Worm (Caenorhabditis elegans): ENCODE measurements around the gene ula-1.

DNA sequence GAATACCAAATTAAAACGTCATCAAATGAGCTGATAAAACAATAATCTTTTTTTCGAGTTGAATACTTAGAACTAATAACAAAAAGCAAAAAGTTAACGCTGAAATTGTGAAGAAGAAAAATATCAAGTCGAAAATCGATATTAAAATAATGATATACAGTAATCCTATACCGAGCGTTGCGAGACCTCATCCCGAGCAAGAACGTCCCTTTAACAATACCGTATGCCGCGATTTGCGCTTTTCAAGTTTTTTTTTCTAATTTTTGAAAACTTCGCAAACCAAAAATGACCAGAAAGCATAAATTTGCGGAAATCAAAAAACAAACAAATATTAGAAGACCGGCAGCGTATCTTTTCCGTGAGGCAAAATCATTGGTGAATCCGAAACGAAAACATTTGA is 29.1 kb downstream of the ula-1 start, which contains the start of gene F26F4.5:
- TF ChIP-seq nhr-179 (tag; optimal IDR thresholded peaks at IDR 0.05): no peak
- TF ChIP-seq F52B5.7 (tag; optimal IDR thresholded peaks at IDR 0.05): no peak
- TF ChIP-seq unc-62 (GFP tag; optimal IDR thresholded peaks at IDR 0.05): no peak
- no peak for TF ChIP-seq ama-1 (optimal IDR thresholded peaks at IDR 0.05)
- TF ChIP-seq ama-1 (GFP tag; optimal IDR thresholded peaks at IDR 0.05): no peak
- no peak for TF ChIP-seq ekl-4 (GFP tag; IDR thresholded peaks at IDR 0.05)
- TF ChIP-seq Y53G8AR.9 (GFP tag; conservative IDR thresholded peaks at IDR 0.05): no peak
- no peak for TF ChIP-seq snpc-1.3 (tag; optimal IDR thresholded peaks at IDR 0.05; ENCODE audit: insufficient read depth)
- no peak for TF ChIP-seq hmg-20 (GFP tag; IDR thresholded peaks at IDR 0.05)
- TF ChIP-seq snpc-4 (GFP tag; optimal IDR thresholded peaks at IDR 0.05): no peak
- no peak for TF ChIP-seq snpc-4 (tag; optimal IDR thresholded peaks at IDR 0.05)
- TF ChIP-seq lin-35 (GFP tag; optimal IDR thresholded peaks at IDR 0.05): no peak
- TF ChIP-seq Y95B8A.8 (GFP tag; IDR thresholded peaks at IDR 0.05): no peak
- no peak for TF ChIP-seq unc-130 (GFP tag; optimal IDR thresholded peaks at IDR 0.05)

All from whole organism, young adult.